Fruit fly (Drosophila melanogaster) whole organism, embryonic: ENCODE measurements around the gene Ada1-2.

Experiments used
- Asciz ChIP-seq: fragments of 200-800 bp; sonication (Bioruptor generic); optimal IDR thresholded peaks from 2 replicates; lab custom pipeline; 2017; ENCODE audit warnings: missing biosample characterization, mild to moderate bottlenecking, missing genetic modification characterization, missing genetic modification reagents
- Atf-2 ChIP-seq: fragments of 200-800 bp; sonication (Bioruptor generic); optimal IDR thresholded peaks from 2 replicates; lab custom pipeline; 2016; ENCODE audit warnings: missing biosample characterization, missing genetic modification characterization
- Awh ChIP-seq: fragments of 200-800 bp; sonication (Bioruptor generic); IDR thresholded peaks from 2 replicates; pipeline ENCODE4, ENCODE4 v1.3.6; 2022; ENCODE audit warnings: missing biosample characterization, missing genetic modification characterization
- Blimp-1 ChIP-seq: fragments of 200-800 bp; sonication (Bioruptor generic); optimal IDR thresholded peaks from 3 replicates; lab custom pipeline; 2018; ENCODE audit warnings: missing biosample characterization, missing genetic modification characterization, mild to moderate bottlenecking, moderate library complexity, missing genetic modification reagents
- CG10147 ChIP-seq: fragments of 200-800 bp; sonication (Bioruptor generic); optimal IDR thresholded peaks from 2 replicates; lab custom pipeline; 2019; ENCODE audit warnings: missing biosample characterization, mild to moderate bottlenecking, missing genetic modification characterization, moderate library complexity
- CG10274 ChIP-seq: fragments of 200-800 bp; sonication (Bioruptor generic); optimal IDR thresholded peaks from 3 replicates; lab custom pipeline; 2017; ENCODE audit warnings: missing biosample characterization, mild to moderate bottlenecking, missing genetic modification characterization
- CG10462 ChIP-seq: fragments of 200-800 bp; sonication (Bioruptor generic); optimal IDR thresholded peaks from 2 replicates; lab custom pipeline; 2016; ENCODE audit warnings: missing biosample characterization, missing genetic modification characterization
- CG10543 ChIP-seq: fragments of 200-800 bp; sonication (Bioruptor generic); optimal IDR thresholded peaks from 3 replicates; lab custom pipeline; 2017; ENCODE audit warnings: missing biosample characterization, mild to moderate bottlenecking, missing genetic modification characterization, moderate library complexity
- CG10959 ChIP-seq: fragments of 200-800 bp; sonication (Bioruptor generic); IDR thresholded peaks from 2 replicates; pipeline ENCODE4 v1.3.6; 2022; ENCODE audit warnings: missing biosample characterization, missing genetic modification characterization
- CG10979 ChIP-seq: fragments of 200-800 bp; sonication (Bioruptor generic); optimal IDR thresholded peaks from 2 replicates; lab custom pipeline; 2018; ENCODE audit warnings: missing biosample characterization, mild to moderate bottlenecking, missing genetic modification characterization, moderate library complexity
- CG12071 ChIP-seq: fragments of 200-800 bp; sonication (Bioruptor generic); optimal IDR thresholded peaks from 3 replicates; lab custom pipeline; 2018; ENCODE audit warnings: missing biosample characterization, mild to moderate bottlenecking, missing genetic modification characterization
- CG12155 ChIP-seq: fragments of 200-800 bp; sonication (Bioruptor generic); optimal IDR thresholded peaks from 3 replicates; lab custom pipeline; 2016; ENCODE audit warnings: missing biosample characterization, missing genetic modification characterization
- CG12299 ChIP-seq: fragments of 200-800 bp; sonication (Bioruptor generic); optimal IDR thresholded peaks from 2 replicates; lab custom pipeline; 2018; ENCODE audit warnings: missing biosample characterization, mild to moderate bottlenecking, missing genetic modification characterization
- CG1233 ChIP-seq: fragments of 200-800 bp; sonication (Bioruptor generic); optimal IDR thresholded peaks from 4 replicates; lab custom pipeline; 2018; ENCODE audit warnings: missing biosample characterization, mild to moderate bottlenecking, missing genetic modification characterization
- CG13296 ChIP-seq: fragments of 200-800 bp; sonication (Bioruptor generic); optimal IDR thresholded peaks from 3 replicates; lab custom pipeline; 2018; ENCODE audit warnings: missing biosample characterization, mild to moderate bottlenecking, missing genetic modification characterization
- CG13624 ChIP-seq: fragments of 200-800 bp; sonication (Bioruptor generic); optimal IDR thresholded peaks from 2 replicates; lab custom pipeline; 2016; ENCODE audit warnings: missing biosample characterization, missing genetic modification characterization
- CG13775 ChIP-seq: fragments of 200-800 bp; sonication (Bioruptor generic); optimal IDR thresholded peaks from 3 replicates; lab custom pipeline; 2017; ENCODE audit warnings: missing biosample characterization, mild to moderate bottlenecking, missing genetic modification characterization
- CG15073 ChIP-seq: fragments of 200-800 bp; sonication (Bioruptor generic); optimal IDR thresholded peaks from 2 replicates; lab custom pipeline; 2016; ENCODE audit warnings: missing biosample characterization, missing genetic modification characterization
- CG15601 ChIP-seq: fragments of 200-800 bp; sonication (Bioruptor generic); optimal IDR thresholded peaks from 3 replicates; lab custom pipeline; 2019; ENCODE audit warnings: missing biosample characterization, mild to moderate bottlenecking, missing genetic modification characterization, moderate library complexity
- CG1602 ChIP-seq: fragments of 200-800 bp; sonication (Bioruptor generic); optimal IDR thresholded peaks from 3 replicates; lab custom pipeline; 2016; ENCODE audit warnings: missing biosample characterization, missing genetic modification characterization
- CG1603 ChIP-seq: fragments of 200-800 bp; sonication (Bioruptor generic); optimal IDR thresholded peaks from 2 replicates; lab custom pipeline; 2019; ENCODE audit warnings: missing biosample characterization, mild to moderate bottlenecking, missing genetic modification characterization, moderate library complexity
- CG17829 ChIP-seq: fragments of 200-800 bp; optimal IDR thresholded peaks from 2 replicates; lab custom pipeline; 2019; ENCODE audit warnings: missing biosample characterization, mild to moderate bottlenecking, missing genetic modification characterization, moderate library complexity
- CG2875 ChIP-seq: fragments of 200-800 bp; sonication (Bioruptor generic); optimal IDR thresholded peaks from 2 replicates; lab custom pipeline; 2017; ENCODE audit warnings: missing biosample characterization, mild to moderate bottlenecking, missing genetic modification characterization, missing genetic modification reagents
- CG31388 ChIP-seq: fragments of 200-800 bp; sonication (Bioruptor generic); optimal IDR thresholded peaks from 2 replicates; lab custom pipeline; 2016; ENCODE audit warnings: missing biosample characterization, missing genetic modification characterization
- CG3407 ChIP-seq: fragments of 200-800 bp; sonication (Bioruptor generic); optimal IDR thresholded peaks from 2 replicates; lab custom pipeline; 2018; ENCODE audit warnings: missing biosample characterization, mild to moderate bottlenecking, missing genetic modification characterization
- CG3838 ChIP-seq: fragments of 200-800 bp; sonication (Bioruptor generic); optimal IDR thresholded peaks from 3 replicates; lab custom pipeline; 2016; ENCODE audit warnings: missing biosample characterization, missing genetic modification characterization
- CG6654 ChIP-seq: fragments of 200-800 bp; sonication (Bioruptor generic); optimal IDR thresholded peaks from 2 replicates; lab custom pipeline; 2017; ENCODE audit warnings: missing biosample characterization, mild to moderate bottlenecking, missing genetic modification characterization
- CG6813 ChIP-seq: fragments of 200-800 bp; sonication (Bioruptor generic); optimal IDR thresholded peaks from 2 replicates; lab custom pipeline; 2017; ENCODE audit warnings: missing biosample characterization, missing genetic modification characterization, mild to moderate bottlenecking, moderate library complexity, missing genetic modification reagents
- CG7987 ChIP-seq: fragments of 200-800 bp; sonication (Bioruptor generic); optimal IDR thresholded peaks from 2 replicates; lab custom pipeline; 2018; ENCODE audit warnings: missing biosample characterization, mild to moderate bottlenecking, missing genetic modification characterization, moderate library complexity
- CG8924 ChIP-seq: fragments of 200-800 bp; optimal IDR thresholded peaks from 3 replicates; lab custom pipeline; 2019; ENCODE audit warnings: missing biosample characterization, mild to moderate bottlenecking, missing genetic modification characterization, moderate library complexity
- D19A ChIP-seq: fragments of 200-800 bp; optimal IDR thresholded peaks from 3 replicates; lab custom pipeline; 2019; ENCODE audit warnings: missing biosample characterization, mild to moderate bottlenecking, missing genetic modification characterization, moderate library complexity
- HHEX ChIP-seq: fragments of 200-800 bp; sonication (Bioruptor generic); optimal IDR thresholded peaks from 3 replicates; lab custom pipeline; 2017; ENCODE audit warnings: missing biosample characterization, mild to moderate bottlenecking, missing genetic modification characterization, missing genetic modification reagents
- Hr78 ChIP-seq, 2 experiments: fragments of 200-800 bp in 1 of 2; fragments of >200 bp in 1 of 2; sonication (Bioruptor generic) in 1 of 2; optimal IDR thresholded peaks; 2 replicates each; lab custom pipeline; 2017 to 2019; ENCODE audit warnings: missing biosample characterization in 2 of 2, missing genetic modification characterization in 2 of 2, mild to moderate bottlenecking in 1 of 2, moderate library complexity in 1 of 2
- PHDP ChIP-seq: fragments of 200-800 bp; sonication (Bioruptor generic); optimal IDR thresholded peaks from 3 replicates; lab custom pipeline; 2018; ENCODE audit warnings: missing biosample characterization, mild to moderate bottlenecking, missing genetic modification characterization, moderate library complexity
- Six4 ChIP-seq: fragments of 200-800 bp; sonication (Bioruptor generic); optimal IDR thresholded peaks from 2 replicates; lab custom pipeline; 2016; ENCODE audit warnings: missing biosample characterization, missing genetic modification characterization
- Sox100B ChIP-seq: fragments of 200-800 bp; sonication (Bioruptor generic); optimal IDR thresholded peaks from 3 replicates; lab custom pipeline; 2018; ENCODE audit warnings: missing biosample characterization, mild to moderate bottlenecking, missing genetic modification characterization
- Vsx1 ChIP-seq: fragments of 200-800 bp; sonication (Bioruptor generic); optimal IDR thresholded peaks from 2 replicates; lab custom pipeline; 2017; ENCODE audit warnings: missing biosample characterization, mild to moderate bottlenecking, missing genetic modification characterization, missing genetic modification reagents
- YL-1 ChIP-seq: fragments of 200-800 bp; sonication (Bioruptor generic); optimal IDR thresholded peaks from 3 replicates; lab custom pipeline; 2017; ENCODE audit warnings: missing biosample characterization, mild to moderate bottlenecking, missing genetic modification characterization
- ap ChIP-seq: fragments of 200-800 bp; sonication (Bioruptor generic); IDR thresholded peaks from 2 replicates; pipeline ENCODE4 v1.3.6; 2022; ENCODE audit warnings: missing biosample characterization, missing genetic modification characterization
- bbx ChIP-seq: fragments of 200-800 bp; sonication (Bioruptor generic); IDR thresholded peaks from 2 replicates; pipeline ENCODE4 v1.3.6; 2022; ENCODE audit warnings: missing biosample characterization, missing genetic modification characterization; ENCODE audit not compliant: partially characterized antibody
- caup ChIP-seq: fragments of 200-800 bp; sonication (Bioruptor generic); optimal IDR thresholded peaks from 3 replicates; lab custom pipeline; 2017; ENCODE audit warnings: missing biosample characterization, mild to moderate bottlenecking, missing genetic modification characterization, moderate library complexity; ENCODE audit not compliant: severe bottlenecking
- ken ChIP-seq: fragments of 200-800 bp; sonication (Bioruptor generic); IDR thresholded peaks from 3 replicates; pipeline ENCODE4 v1.3.6; 2022; ENCODE audit warnings: missing biosample characterization, missing genetic modification characterization
- lilli ChIP-seq: fragments of 200-800 bp; sonication (Bioruptor generic); optimal IDR thresholded peaks from 3 replicates; lab custom pipeline; 2016; ENCODE audit warnings: missing biosample characterization, missing genetic modification characterization
- nau ChIP-seq: fragments of 200-800 bp; sonication (Bioruptor generic); optimal IDR thresholded peaks from 3 replicates; lab custom pipeline; 2017; ENCODE audit warnings: missing biosample characterization, mild to moderate bottlenecking, missing genetic modification characterization, missing genetic modification reagents
- p53 ChIP-seq: fragments of 200-800 bp; sonication (Bioruptor generic); optimal IDR thresholded peaks from 2 replicates; lab custom pipeline; 2016; ENCODE audit warnings: missing biosample characterization, missing genetic modification characterization
- run ChIP-seq: fragments of 200-800 bp; sonication (Bioruptor generic); optimal IDR thresholded peaks from 3 replicates; lab custom pipeline; 2018; ENCODE audit warnings: missing biosample characterization, mild to moderate bottlenecking, missing genetic modification characterization
- stwl ChIP-seq: fragments of 200-800 bp; sonication (Bioruptor generic); optimal IDR thresholded peaks from 3 replicates; lab custom pipeline; 2018; ENCODE audit warnings: missing biosample characterization, mild to moderate bottlenecking, missing genetic modification characterization, moderate library complexity
- trh ChIP-seq: fragments of 200-800 bp; sonication (Bioruptor generic); optimal IDR thresholded peaks from 2 replicates; lab custom pipeline; 2016; ENCODE audit warnings: missing biosample characterization, missing genetic modification characterization

Ada1-2 gene

DNA sequence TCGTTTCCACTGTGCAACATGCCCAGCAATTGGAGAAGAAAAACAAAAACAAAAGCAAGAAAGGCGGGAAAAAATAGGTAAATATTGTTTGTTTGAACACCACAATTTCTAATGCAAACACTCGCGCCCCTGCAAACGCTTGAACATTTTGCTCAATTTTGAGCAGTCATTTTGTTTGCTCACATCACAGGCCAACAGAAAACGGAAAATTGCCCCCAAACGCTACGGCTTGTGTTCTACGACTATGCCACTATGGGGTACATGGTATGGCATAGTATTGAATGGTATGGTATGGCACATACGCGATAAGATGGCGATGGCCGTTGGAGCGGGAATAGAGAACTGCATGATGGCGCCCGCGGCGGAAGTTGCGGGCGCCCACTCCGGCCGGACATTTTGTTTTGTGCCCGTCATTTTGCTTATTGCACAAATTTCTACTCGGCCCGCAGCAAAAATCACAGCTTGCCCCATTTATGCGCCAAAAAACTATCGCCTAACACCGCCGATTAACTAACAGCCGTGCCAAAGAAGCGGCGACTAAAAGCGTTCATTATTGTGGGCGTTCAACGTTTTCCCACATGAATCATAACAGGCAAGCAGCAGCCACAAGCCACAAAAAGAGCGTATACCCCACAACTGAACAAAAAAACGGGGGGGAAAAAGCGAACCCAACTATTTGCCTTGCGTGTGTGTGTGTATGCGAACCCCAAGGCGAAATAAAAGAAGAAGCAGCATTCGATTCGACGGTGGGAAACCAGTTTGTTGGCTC, 11.7 kb downstream of the Ada1-2 start:
- peak; percentile 34 for TF ChIP-seq CG17829 (tag; lab: Kevin White, UChicago)
- peak; percentile 23 for TF ChIP-seq CG12155 (GFP tag; lab: Kevin White, UChicago)
- TF ChIP-seq CG10543 (GFP tag; lab: Kevin White, UChicago) = peak; percentile 85
- peak; percentile 5 for TF ChIP-seq Atf-2 (GFP tag; lab: Kevin White, UChicago)
- TF ChIP-seq CG31388 = no peak
- peak; percentile 79 for TF ChIP-seq HHEX (GFP tag; lab: Kevin White, UChicago)
- TF ChIP-seq CG6654 = peak; percentile 26
- peak; percentile 58 for TF ChIP-seq trh (GFP tag; lab: Kevin White, UChicago)
- TF ChIP-seq YL-1 = peak; percentile 61
- peak; percentile 96 for TF ChIP-seq CG3838 (GFP tag; lab: Kevin White, UChicago)
- peak; percentile 88 for TF ChIP-seq Vsx1 (GFP tag; lab: Kevin White, UChicago)
- TF ChIP-seq Six4 = peak; percentile 47
- peak; percentile 77 for TF ChIP-seq CG1603 (tag; lab: Kevin White, UChicago)
- TF ChIP-seq CG2875 (GFP tag; lab: Kevin White, UChicago) = peak; percentile 86
- TF ChIP-seq Awh (GFP tag; lab: Robert Waterston, UW) = no peak
- TF ChIP-seq p53 (GFP tag; lab: Kevin White, UChicago) = no peak
- TF ChIP-seq run (tag; lab: Kevin White, UChicago) = peak; percentile 77
- peak; percentile 24 for TF ChIP-seq CG10979 (tag; lab: Kevin White, UChicago)
- TF ChIP-seq ken = no peak
- peak; percentile 80 for TF ChIP-seq PHDP (tag; lab: Kevin White, UChicago)
- TF ChIP-seq bbx (GFP tag; lab: Robert Waterston, UW) = no peak
- peak; percentile 52 for TF ChIP-seq D19A
- TF ChIP-seq CG10274 (GFP tag; lab: Kevin White, UChicago) = peak; percentile 52
- peak; percentile 74 for TF ChIP-seq caup (GFP tag; lab: Kevin White, UChicago)
- peak; percentile 85 for TF ChIP-seq Asciz (GFP tag; lab: Kevin White, UChicago)
- no peak for TF ChIP-seq ap (GFP tag; lab: Robert Waterston, UW)
- TF ChIP-seq nau (GFP tag; lab: Kevin White, UChicago) = peak; percentile 83
- peak; percentile 47 for TF ChIP-seq Blimp-1 (GFP tag; lab: Kevin White, UChicago)
- TF ChIP-seq CG10959 = no peak
- peak; percentile 39 for TF ChIP-seq CG10147
- TF ChIP-seq CG12071 (GFP tag; lab: Kevin White, UChicago) = peak; percentile 61
- no peak for TF ChIP-seq Hr78 (GFP tag; optimal IDR thresholded peaks at IDR 0.05; lab: Kevin White, UChicago)
- peak; percentile 85 for TF ChIP-seq CG6813 (GFP tag; lab: Kevin White, UChicago)
- peak; percentile 10 for TF ChIP-seq CG13775 (GFP tag; lab: Kevin White, UChicago)
- TF ChIP-seq CG15601 (tag; lab: Kevin White, UChicago) = peak; percentile 88
- TF ChIP-seq CG12299 (tag; lab: Kevin White, UChicago) = peak; percentile 85
- peak; percentile 68 for TF ChIP-seq CG8924 (tag; lab: Kevin White, UChicago)
- peak; percentile 8 for TF ChIP-seq CG1602 (GFP tag; lab: Kevin White, UChicago)
- peak; percentile 35 for TF ChIP-seq lilli
- peak; percentile 93 for TF ChIP-seq CG3407 (GFP tag; lab: Kevin White, UChicago)
- TF ChIP-seq CG7987 = peak; percentile 62
- TF ChIP-seq CG13296 (GFP tag; lab: Kevin White, UChicago) = peak; percentile 67
- TF ChIP-seq CG15073 = no peak
- TF ChIP-seq CG1233 (GFP tag; lab: Kevin White, UChicago) = peak; percentile 75
- TF ChIP-seq stwl (tag; lab: Kevin White, UChicago) = no peak
- TF ChIP-seq CG13624 (GFP tag; lab: Kevin White, UChicago) = no peak
- TF ChIP-seq Sox100B (GFP tag; lab: Kevin White, UChicago) = peak; percentile 72
- TF ChIP-seq CG10462 = peak; percentile 12
